Fruit fly (Drosophila melanogaster) whole organism, embryonic: ENCODE data around the gene AstCC.

Experiments used
- Abd-B ChIP-seq: fragments of 200-800 bp; sonication (Bioruptor generic); optimal IDR thresholded peaks from 2 replicates; lab custom pipeline; 2018; ENCODE audit warnings: missing biosample characterization, mild to moderate bottlenecking, missing genetic modification characterization, moderate library complexity
- Asciz ChIP-seq: fragments of 200-800 bp; sonication (Bioruptor generic); optimal IDR thresholded peaks from 2 replicates; lab custom pipeline; 2017; ENCODE audit warnings: missing biosample characterization, mild to moderate bottlenecking, missing genetic modification characterization, missing genetic modification reagents
- Atf3 ChIP-seq: fragments of 200-800 bp; sonication (Bioruptor generic); optimal IDR thresholded peaks from 3 replicates; lab custom pipeline; 2016; ENCODE audit warnings: missing biosample characterization, missing genetic modification characterization
- CG10209 ChIP-seq: fragments of 200-800 bp; sonication (Bioruptor generic); optimal IDR thresholded peaks from 3 replicates; lab custom pipeline; 2017; ENCODE audit warnings: missing biosample characterization, mild to moderate bottlenecking, missing genetic modification characterization, missing genetic modification reagents
- CG10267 ChIP-seq: fragments of 200-800 bp; sonication (Bioruptor generic); optimal IDR thresholded peaks from 2 replicates; lab custom pipeline; 2018; ENCODE audit warnings: missing biosample characterization, mild to moderate bottlenecking, missing genetic modification characterization, moderate library complexity
- CG10654 ChIP-seq: fragments of 200-800 bp; sonication (Bioruptor generic); optimal IDR thresholded peaks from 2 replicates; lab custom pipeline; 2016; ENCODE audit warnings: missing biosample characterization, missing genetic modification characterization
- CG11398 ChIP-seq: fragments of 200-800 bp; sonication (Bioruptor generic); optimal IDR thresholded peaks from 2 replicates; lab custom pipeline; 2016; ENCODE audit warnings: missing biosample characterization, missing genetic modification characterization
- CG12155 ChIP-seq: fragments of 200-800 bp; sonication (Bioruptor generic); optimal IDR thresholded peaks from 3 replicates; lab custom pipeline; 2016; ENCODE audit warnings: missing biosample characterization, missing genetic modification characterization
- CG13287 ChIP-seq: fragments of 200-800 bp; sonication (Bioruptor generic); IDR thresholded peaks from 2 replicates; pipeline ENCODE4 v1.3.6; 2022; ENCODE audit warnings: missing biosample characterization, missing genetic modification characterization; ENCODE audit not compliant: partially characterized antibody
- CG14014 ChIP-seq: fragments of 200-800 bp; sonication (Bioruptor generic); IDR thresholded peaks from 2 replicates; pipeline ENCODE4 v1.3.6; 2022; ENCODE audit warnings: missing biosample characterization, missing genetic modification characterization
- CG1792 ChIP-seq: fragments of 200-800 bp; sonication (Bioruptor generic); optimal IDR thresholded peaks from 2 replicates; lab custom pipeline; 2016; ENCODE audit warnings: missing biosample characterization, missing genetic modification characterization
- CG18476 ChIP-seq: fragments of 200-800 bp; sonication (Bioruptor generic); optimal IDR thresholded peaks from 2 replicates; lab custom pipeline; 2016; ENCODE audit warnings: missing biosample characterization, mild to moderate bottlenecking, missing genetic modification characterization
- CG2199 ChIP-seq: fragments of 200-800 bp; sonication (Bioruptor generic); IDR thresholded peaks from 3 replicates; pipeline ENCODE4 v1.3.6; 2022; ENCODE audit warnings: missing biosample characterization, missing genetic modification characterization
- CG2202 ChIP-seq: fragments of 200-800 bp; sonication (Bioruptor generic); optimal IDR thresholded peaks from 2 replicates; lab custom pipeline; 2018; ENCODE audit warnings: missing biosample characterization, mild to moderate bottlenecking, missing genetic modification characterization
- CG30020 ChIP-seq: fragments of 200-800 bp; optimal IDR thresholded peaks from 2 replicates; lab custom pipeline; 2019; ENCODE audit warnings: missing biosample characterization, mild to moderate bottlenecking, missing genetic modification characterization, moderate library complexity
- CG31388 ChIP-seq: fragments of 200-800 bp; sonication (Bioruptor generic); optimal IDR thresholded peaks from 2 replicates; lab custom pipeline; 2016; ENCODE audit warnings: missing biosample characterization, missing genetic modification characterization
- CG3407 ChIP-seq: fragments of 200-800 bp; sonication (Bioruptor generic); optimal IDR thresholded peaks from 2 replicates; lab custom pipeline; 2018; ENCODE audit warnings: missing biosample characterization, mild to moderate bottlenecking, missing genetic modification characterization
- CG4424 ChIP-seq: fragments of 200-800 bp; sonication (Bioruptor generic); optimal IDR thresholded peaks from 3 replicates; lab custom pipeline; 2016; ENCODE audit warnings: missing biosample characterization, missing genetic modification characterization
- CG6254 ChIP-seq: fragments of 200-800 bp; sonication (Bioruptor generic); optimal IDR thresholded peaks from 3 replicates; lab custom pipeline; 2017; ENCODE audit warnings: mild to moderate bottlenecking, missing biosample characterization, missing genetic modification reagents, missing genetic modification characterization
- CG9727 ChIP-seq: fragments of 200-800 bp; sonication (Bioruptor generic); optimal IDR thresholded peaks from 3 replicates; lab custom pipeline; 2017; ENCODE audit warnings: missing biosample characterization, mild to moderate bottlenecking, missing genetic modification characterization
- CG9817 ChIP-seq: fragments of 200-800 bp; sonication (Bioruptor generic); optimal IDR thresholded peaks from 2 replicates; lab custom pipeline; 2018; ENCODE audit warnings: missing biosample characterization, mild to moderate bottlenecking, missing genetic modification characterization, moderate library complexity
- Chrac-16 ChIP-seq: fragments of 200-800 bp; sonication (Bioruptor generic); optimal IDR thresholded peaks from 3 replicates; lab custom pipeline; 2016; ENCODE audit warnings: missing biosample characterization, missing genetic modification characterization
- CoRest ChIP-seq: fragments of 200-800 bp; sonication (Bioruptor generic); optimal IDR thresholded peaks from 3 replicates; lab custom pipeline; 2018; ENCODE audit warnings: missing biosample characterization, mild to moderate bottlenecking, missing genetic modification characterization, moderate library complexity
- Doc2 ChIP-seq: fragments of 200-800 bp; sonication (Bioruptor generic); IDR thresholded peaks from 2 replicates; pipeline ENCODE4 v1.3.6; 2022; ENCODE audit warnings: missing biosample characterization, missing genetic modification characterization
- Drgx ChIP-seq: fragments of 200-800 bp; sonication (Bioruptor generic); IDR thresholded peaks from 2 replicates; pipeline ENCODE4 v1.3.6; 2022; ENCODE audit warnings: missing biosample characterization, missing genetic modification characterization
- E2f2 ChIP-seq: fragments of 200-800 bp; sonication (Bioruptor generic); IDR thresholded peaks from 2 replicates; pipeline ENCODE4 v1.3.6; 2022; ENCODE audit warnings: missing biosample characterization, missing genetic modification characterization
- HLH3B ChIP-seq: fragments of 200-800 bp; sonication (Bioruptor generic); IDR thresholded peaks from 2 replicates; pipeline ENCODE4 v1.3.6; 2022; ENCODE audit warnings: missing biosample characterization, missing genetic modification characterization
- Hmr ChIP-seq: fragments of 200-800 bp; sonication (Bioruptor generic); optimal IDR thresholded peaks from 3 replicates; lab custom pipeline; 2017; ENCODE audit warnings: mild to moderate bottlenecking, missing biosample characterization, missing genetic modification reagents, missing genetic modification characterization
- Kr ChIP-seq: fragments of 200-800 bp; sonication (Bioruptor generic); optimal IDR thresholded peaks from 2 replicates; lab custom pipeline; 2017; ENCODE audit warnings: missing biosample characterization, mild to moderate bottlenecking, missing genetic modification characterization
- Med ChIP-seq: fragments of 200-800 bp; sonication (Bioruptor generic); peaks from one replicate; lab custom pipeline; 2016; ENCODE audit warnings: missing biosample characterization, missing genetic modification characterization, mild to moderate bottlenecking, inconsistent platforms, moderate library complexity
- Tbp ChIP-seq: fragments of >200 bp; optimal IDR thresholded peaks from 2 replicates; lab custom pipeline; 2018; ENCODE audit warnings: missing biosample characterization, missing genetic modification characterization
- YL-1 ChIP-seq: fragments of 200-800 bp; sonication (Bioruptor generic); optimal IDR thresholded peaks from 3 replicates; lab custom pipeline; 2017; ENCODE audit warnings: missing biosample characterization, mild to moderate bottlenecking, missing genetic modification characterization
- bigmax ChIP-seq: fragments of 200-800 bp; sonication (Bioruptor generic); optimal IDR thresholded peaks from 2 replicates; lab custom pipeline; 2018; ENCODE audit warnings: missing biosample characterization, mild to moderate bottlenecking, missing genetic modification characterization
- croc ChIP-seq: fragments of 200-800 bp; sonication (Bioruptor generic); conservative IDR thresholded peaks from 3 replicates; pipeline ENCODE4 v1.3.6; 2022; ENCODE audit warnings: missing biosample characterization, missing genetic modification characterization
- ewg ChIP-seq: fragments of 200-800 bp; sonication (Bioruptor generic); optimal IDR thresholded peaks from 3 replicates; lab custom pipeline; 2017; ENCODE audit warnings: mild to moderate bottlenecking, missing biosample characterization, missing genetic modification reagents, missing genetic modification characterization
- fd96Cb ChIP-seq: fragments of 200-800 bp; sonication (Bioruptor generic); optimal IDR thresholded peaks from 2 replicates; lab custom pipeline; 2018; ENCODE audit warnings: missing biosample characterization, mild to moderate bottlenecking, missing genetic modification characterization, moderate library complexity
- fu2 ChIP-seq: fragments of 200-800 bp; sonication (Bioruptor generic); optimal IDR thresholded peaks from 2 replicates; lab custom pipeline; 2016; ENCODE audit warnings: missing biosample characterization, missing genetic modification characterization
- grau ChIP-seq: fragments of 200-800 bp; optimal IDR thresholded peaks from 3 replicates; lab custom pipeline; 2019; ENCODE audit warnings: missing biosample characterization, mild to moderate bottlenecking, missing genetic modification characterization, moderate library complexity
- grn ChIP-seq: fragments of 200-800 bp; sonication (Bioruptor generic); optimal IDR thresholded peaks from 3 replicates; lab custom pipeline; 2017; ENCODE audit warnings: missing biosample characterization, missing genetic modification characterization
- hbn ChIP-seq: fragments of 200-800 bp; sonication (Bioruptor generic); IDR thresholded peaks from 2 replicates; pipeline ENCODE4 v1.3.6; 2022; ENCODE audit warnings: missing biosample characterization, missing genetic modification characterization; ENCODE audit not compliant: partially characterized antibody
- ind ChIP-seq: fragments of 200-800 bp; sonication (Bioruptor generic); optimal IDR thresholded peaks from 3 replicates; lab custom pipeline; 2016; ENCODE audit warnings: missing biosample characterization, missing genetic modification characterization
- pros ChIP-seq: fragments of 200-800 bp; sonication (Bioruptor generic); optimal IDR thresholded peaks from 3 replicates; lab custom pipeline; 2019; ENCODE audit warnings: missing biosample characterization, mild to moderate bottlenecking, missing genetic modification characterization, moderate library complexity
- ranshi ChIP-seq: fragments of 200-800 bp; sonication (Bioruptor generic); IDR thresholded peaks from 2 replicates; pipeline ENCODE4 v1.3.6; 2022; ENCODE audit warnings: missing biosample characterization, missing genetic modification characterization
- sisA ChIP-seq: fragments of 200-800 bp; sonication (Bioruptor generic); IDR thresholded peaks from 2 replicates; pipeline ENCODE4 v1.3.6; 2022; ENCODE audit warnings: missing biosample characterization, missing genetic modification characterization
- so ChIP-seq: fragments of 200-800 bp; sonication (Bioruptor generic); IDR thresholded peaks from 3 replicates; pipeline ENCODE4 v1.3.6; 2022; ENCODE audit warnings: missing biosample characterization, missing genetic modification characterization
- tap ChIP-seq: fragments of 200-800 bp; optimal IDR thresholded peaks from 3 replicates; lab custom pipeline; 2019; ENCODE audit warnings: missing biosample characterization, mild to moderate bottlenecking, missing genetic modification characterization, moderate library complexity
- tin ChIP-seq: fragments of 200-800 bp; sonication (Bioruptor generic); optimal IDR thresholded peaks from 3 replicates; lab custom pipeline; 2016; ENCODE audit warnings: missing biosample characterization, missing genetic modification characterization
- ttk ChIP-seq: fragments of 200-800 bp; sonication (Bioruptor generic); IDR thresholded peaks from 2 replicates; pipeline ENCODE4 v2.1.2; 2022; ENCODE audit warnings: missing biosample characterization, missing genetic modification characterization
- vnd ChIP-seq: fragments of 200-800 bp; sonication (Bioruptor generic); IDR thresholded peaks from 3 replicates; pipeline ENCODE4 v1.3.6; 2022; ENCODE audit warnings: missing biosample characterization, missing genetic modification characterization; ENCODE audit not compliant: partially characterized antibody
- wek ChIP-seq: fragments of 200-800 bp; sonication (Bioruptor generic); optimal IDR thresholded peaks from 3 replicates; lab custom pipeline; 2018; ENCODE audit warnings: missing biosample characterization, mild to moderate bottlenecking, missing genetic modification characterization, moderate library complexity

Gene AstCC

DNA sequence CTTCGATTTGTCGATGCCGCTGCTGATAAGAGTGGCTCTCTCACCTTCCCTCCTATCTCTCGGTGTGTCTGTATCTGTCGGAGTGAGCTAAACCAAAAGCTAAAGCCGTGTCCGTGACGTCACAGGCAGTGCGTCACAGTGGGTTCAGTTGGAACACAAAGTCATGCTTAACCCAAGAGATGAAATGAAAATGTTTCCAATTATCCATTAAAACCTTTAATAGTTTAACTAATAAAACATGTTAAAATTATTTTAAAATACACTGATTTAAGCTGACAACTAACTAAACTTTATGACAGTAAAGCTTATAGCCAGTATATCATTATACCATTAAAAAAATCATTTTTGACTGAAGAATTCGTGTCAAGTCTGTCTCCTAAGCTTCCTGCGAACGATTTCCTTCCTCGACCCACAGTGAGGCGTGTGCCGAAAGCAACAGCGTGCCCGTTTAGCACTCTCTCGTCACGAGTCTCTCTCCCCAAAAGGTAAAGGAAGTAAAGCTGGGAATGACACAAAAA is 28.0 kb upstream of the AstCC start, which contains the start of gene Idua (continued):
- TF ChIP-seq croc (GFP tag; lab: Robert Waterston, UW) (peak; percentile 60; the same call in 2 of the 3 replicates), sisA (GFP tag; lab: Robert Waterston, UW) (peak; percentile 41; the same call in 1 of the 2 replicates), CG12155 (GFP tag; lab: Kevin White, UChicago) (peak; percentile 36), CG31388 (peak; percentile 12), hbn (GFP tag; lab: Robert Waterston, UW) (no peak), Atf3 (GFP tag; lab: Kevin White, UChicago) (peak; percentile 36), CG9817 (tag; lab: Kevin White, UChicago) (peak; percentile 59), pros (GFP tag; lab: Kevin White, UChicago) (peak; percentile 6), CG3407 (GFP tag; lab: Kevin White, UChicago) (peak; percentile 35), CG10209 (peak; percentile 70), CG9727 (GFP tag; lab: Kevin White, UChicago) (peak; percentile 82), fd96Cb (tag; lab: Kevin White, UChicago) (peak; percentile 71), CG13287 (no peak), CG2199 (GFP tag; lab: Robert Waterston, UW) (no peak), HLH3B (GFP tag; lab: Robert Waterston, UW) (peak; percentile 60), ttk (GFP tag; lab: Robert Waterston, UW) (peak; percentile 30; the same call in 1 of the 2 replicates), fu2 (GFP tag; lab: Kevin White, UChicago) (no peak), grau (peak; percentile 83), tap (tag; lab: Kevin White, UChicago) (no peak), CG4424 (GFP tag; lab: Kevin White, UChicago) (peak; percentile 68), CG1792 (no peak), ewg (GFP tag; lab: Kevin White, UChicago) (peak; percentile 39), vnd (GFP tag; lab: Robert Waterston, UW) (no peak), Abd-B (GFP tag; lab: Kevin White, UChicago) (peak; percentile 13), ind (GFP tag; lab: Kevin White, UChicago) (peak; percentile 61), CoRest (tag; lab: Kevin White, UChicago) (peak; percentile 81), bigmax (GFP tag; lab: Kevin White, UChicago) (no peak), so (GFP tag; lab: Robert Waterston, UW) (peak; percentile 61; the same call in 1 of the 3 replicates), CG11398 (GFP tag; lab: Kevin White, UChicago) (no peak), Med (GFP tag; lab: Kevin White, UChicago) (peak; percentile 82), Kr (no peak), Tbp (GFP tag; lab: Kevin White, UChicago) (no peak), Doc2 (GFP tag; lab: Robert Waterston, UW) (no peak), ranshi (0 out of 2 replicates have a peak, but pooled peaks have one; percentile 18), Drgx (GFP tag; lab: Robert Waterston, UW) (peak; percentile 25; the same call in 1 of the 2 replicates), YL-1 (GFP tag; lab: Kevin White, UChicago) (peak; percentile 26), CG2202 (tag; lab: Kevin White, UChicago) (peak; percentile 13), wek (GFP tag; lab: Kevin White, UChicago) (peak; percentile 1), CG18476 (GFP tag; lab: Kevin White, UChicago) (peak; percentile 48), tin (GFP tag; lab: Kevin White, UChicago) (peak; percentile 68), CG10267 (tag; lab: Kevin White, UChicago) (peak; percentile 66), Asciz (GFP tag; lab: Kevin White, UChicago) (peak; percentile 70), CG10654 (GFP tag; lab: Kevin White, UChicago) (peak; percentile 24), Hmr (GFP tag; lab: Kevin White, UChicago) (peak; percentile 91), CG30020 (tag; lab: Kevin White, UChicago) (peak; percentile 13), grn (peak; percentile 38), Chrac-16 (GFP tag; lab: Kevin White, UChicago) (peak; percentile 39), CG14014 (GFP tag; lab: Robert Waterston, UW) (peak; percentile 77), CG6254 (GFP tag; lab: Kevin White, UChicago) (peak; percentile 70), E2f2 (GFP tag; lab: Robert Waterston, UW) (peak; percentile 33; the same call in 1 of the 2 replicates)
